Worm (Caenorhabditis elegans): Measurements from ENCODE around the gene B0272.4.

Gene B0272.4

ce11 chrX:9441512-9441911 lies 13.3 kb downstream of the B0272.4 start, which contains the start of gene memb-1 (continued):
- TF ChIP-seq ama-1 (optimal IDR thresholded peaks at IDR 0.05) (no peak), ama-1 (GFP tag; optimal IDR thresholded peaks at IDR 0.05) (no peak), lin-35 (GFP tag; optimal IDR thresholded peaks at IDR 0.05) (peak in 1 of 3 experiments; percentile 47), lsy-27 (tag; optimal IDR thresholded peaks at IDR 0.05; ENCODE audit: borderline replicate concordance, insufficient read depth) (no peak), nhr-80 (tag; optimal IDR thresholded peaks at IDR 0.05) (peak; percentile 64), F52B5.7 (tag; optimal IDR thresholded peaks at IDR 0.05) (no peak), F49E8.2 (tag; optimal IDR thresholded peaks at IDR 0.05; ENCODE audit: insufficient read depth) (no peak), rec-8 (tag; optimal IDR thresholded peaks at IDR 0.05) (no peak), F33H1.4 (GFP tag; IDR thresholded peaks at IDR 0.05) (no peak)

ce11 chrX:9443871-9444270 lies 15.6 kb downstream of the B0272.4 start:
- TF ChIP-seq repo-1 (tag; optimal IDR thresholded peaks at IDR 0.05) (no peak), dpff-1 (tag; optimal IDR thresholded peaks at IDR 0.05) (no peak), ztf-26 (tag; optimal IDR thresholded peaks at IDR 0.05) (no peak), cebp-1 (GFP tag; IDR thresholded peaks at IDR 0.05) (no peak), cebp-1 (tag; optimal IDR thresholded peaks at IDR 0.05) (no peak), rcor-1 (GFP tag; IDR thresholded peaks at IDR 0.05) (no peak), B0261.1 (tag; optimal IDR thresholded peaks at IDR 0.05) (no peak), T07F8.4 (tag; optimal IDR thresholded peaks at IDR 0.05) (no peak), fkh-3 (tag; optimal IDR thresholded peaks at IDR 0.05) (no peak), Y67H2A.10 (GFP tag; conservative IDR thresholded peaks at IDR 0.05) (no peak), lsl-1 (GFP tag; optimal IDR thresholded peaks at IDR 0.05) (no peak), F57A8.1 (GFP tag; optimal IDR thresholded peaks at IDR 0.05) (no peak), sdz-38 (tag; optimal IDR thresholded peaks at IDR 0.05) (no peak), zfh-2 (GFP tag; conservative IDR thresholded peaks at IDR 0.05) (no peak), tlf-1 (GFP tag; optimal IDR thresholded peaks at IDR 0.05) (no peak)

- no peak for TF ChIP-seq ztf-28 (GFP tag; IDR thresholded peaks at IDR 0.05)
- TF ChIP-seq lir-1 (GFP tag; conservative IDR thresholded peaks at IDR 0.05): no peak
- TF ChIP-seq let-607 (tag; optimal IDR thresholded peaks at IDR 0.05): peak; percentile 48 to 49
- TF ChIP-seq F49E8.2 (tag; optimal IDR thresholded peaks at IDR 0.05; ENCODE audit: insufficient read depth): no peak
- TF ChIP-seq ekl-4 (GFP tag; IDR thresholded peaks at IDR 0.05): no peak
- no peak for TF ChIP-seq akir-1 (GFP tag; optimal IDR thresholded peaks at IDR 0.05)
- TF ChIP-seq nhr-90 (tag; optimal IDR thresholded peaks at IDR 0.05): peak; percentile 11
- TF ChIP-seq hsf-1 (GFP tag; IDR thresholded peaks at IDR 0.05): no peak
- no peak for TF ChIP-seq C06A6.2 (GFP tag; conservative IDR thresholded peaks at IDR 0.05)
- TF ChIP-seq T07F8.4 (tag; optimal IDR thresholded peaks at IDR 0.05): no peak
- TF ChIP-seq chd-7 (tag; optimal IDR thresholded peaks at IDR 0.05): no peak
- TF ChIP-seq dpl-1 (GFP tag; optimal IDR thresholded peaks at IDR 0.05): no peak
- no peak for TF ChIP-seq pha-4 (tag; optimal IDR thresholded peaks at IDR 0.05)
- no peak for TF ChIP-seq lin-35 (GFP tag; optimal IDR thresholded peaks at IDR 0.05)
- TF ChIP-seq madf-8 (GFP tag; conservative IDR thresholded peaks at IDR 0.05): no peak
- TF ChIP-seq xnd-1 (tag; optimal IDR thresholded peaks at IDR 0.05): no peak
- no peak for TF ChIP-seq ets-4 (GFP tag; optimal IDR thresholded peaks at IDR 0.05)
- TF ChIP-seq pbrm-1 (GFP tag; IDR thresholded peaks at IDR 0.05): no peak
- no peak for TF ChIP-seq ztf-3 (GFP tag; optimal IDR thresholded peaks at IDR 0.05)
- TF ChIP-seq zfh-2 (GFP tag; conservative IDR thresholded peaks at IDR 0.05): no peak
- no peak for TF ChIP-seq rpc-1 (optimal IDR thresholded peaks at IDR 0.05)
- TF ChIP-seq rpc-1 (tag; optimal IDR thresholded peaks at IDR 0.05): no peak
- no peak for TF ChIP-seq F22D6.2 (tag; optimal IDR thresholded peaks at IDR 0.05)
- TF ChIP-seq nfya-1 (tag; optimal IDR thresholded peaks at IDR 0.05; ENCODE audit: borderline replicate concordance, insufficient read depth): no peak
- peak; percentile 32 for TF ChIP-seq atf-7 (tag; optimal IDR thresholded peaks at IDR 0.05)
- no peak for TF ChIP-seq D2030.7 (GFP tag; IDR thresholded peaks at IDR 0.05)
- TF ChIP-seq ztf-26 (tag; optimal IDR thresholded peaks at IDR 0.05): peak; percentile 9
- peak; percentile 44 for TF ChIP-seq lin-40 (tag; optimal IDR thresholded peaks at IDR 0.05)
These were observed 18.0 kb downstream of the B0272.4 start, which contains the start of gene ZK899.1 for ce11 chrX:9446177-9446694. TSS of gene ZK899.1 (plus strand) at chrX:9446644.

Measured in whole organism, young adult.